Fruit fly (Drosophila melanogaster): Measurements from ENCODE around the gene CG13733.

Gene CG13733

DNA sequence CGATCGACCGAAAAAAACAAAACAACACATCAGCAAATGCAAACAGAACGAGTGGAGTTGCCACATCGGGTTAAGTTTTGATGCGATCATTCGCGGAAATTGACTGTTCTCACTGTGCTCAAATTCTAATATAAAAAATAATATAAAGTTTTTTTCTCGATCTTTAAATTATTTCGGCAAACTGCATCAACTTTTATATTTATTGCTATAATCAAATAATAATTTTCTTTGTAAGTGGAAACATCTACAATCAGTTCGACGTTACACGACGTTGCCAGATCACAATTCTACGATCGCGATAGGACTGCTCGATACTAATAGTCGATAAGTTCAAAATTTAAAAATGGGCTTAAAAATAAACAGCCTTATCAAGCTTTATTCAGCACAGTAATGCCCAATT is 49.9 kb downstream of the CG13733 start, which contains the start of gene Gorab (continued):
- TF ChIP-seq bigmax (GFP tag; optimal IDR thresholded peaks at IDR 0.05), result peak; percentile 19
- TF ChIP-seq Scr (GFP tag; IDR thresholded peaks at IDR 0.05; ENCODE audit: partially characterized antibody), result peak; percentile 57
- TF ChIP-seq CG8944 (GFP tag; optimal IDR thresholded peaks at IDR 0.05), result peak; percentile 76
- TF ChIP-seq CG7928 (GFP tag; optimal IDR thresholded peaks at IDR 0.05), result peak; percentile 60
- peak; percentile 93 for TF ChIP-seq CG11560 (tag; IDR thresholded peaks at IDR 0.05)
- peak; percentile 47 for TF ChIP-seq cg (GFP tag; optimal IDR thresholded peaks at IDR 0.05)
- no peak for TF ChIP-seq CG7963 (GFP tag; IDR thresholded peaks at IDR 0.05; ENCODE audit: partially characterized antibody)
- TF ChIP-seq Rfx (GFP tag; IDR thresholded peaks at IDR 0.05), result peak; percentile 95
- peak; percentile 97 for TF ChIP-seq Xrp1 (GFP tag; IDR thresholded peaks at IDR 0.05)
- peak; percentile 35 for TF ChIP-seq jumu (GFP tag; optimal IDR thresholded peaks at IDR 0.05)
- peak; percentile 89 for TF ChIP-seq Gsc (GFP tag; IDR thresholded peaks at IDR 0.05)
- peak; percentile 94 for TF ChIP-seq CG11085 (GFP tag; IDR thresholded peaks at IDR 0.05)
- TF ChIP-seq fu2 (GFP tag; optimal IDR thresholded peaks at IDR 0.05), result peak; percentile 83
- TF ChIP-seq CG16863 (GFP tag; optimal IDR thresholded peaks at IDR 0.05), result peak; percentile 77
- no peak for TF ChIP-seq yki (optimal IDR thresholded peaks at IDR 0.05)
- peak; percentile 82 for TF ChIP-seq Ets97D (GFP tag; optimal IDR thresholded peaks at IDR 0.05)
- peak; percentile 77 for TF ChIP-seq CG13624 (GFP tag; optimal IDR thresholded peaks at IDR 0.05)
- peak in 1 of 2 experiments; percentile 90 for TF ChIP-seq bsh (GFP tag; optimal IDR thresholded peaks at IDR 0.05)
- TF ChIP-seq CG7786 (GFP tag; optimal IDR thresholded peaks at IDR 0.05), result peak; percentile 63
- TF ChIP-seq CG8290 (GFP tag; optimal IDR thresholded peaks at IDR 0.05), result peak; percentile 85
- peak in 1 of 2 experiments; percentile 57 for TF ChIP-seq CG8290 (tag; optimal IDR thresholded peaks at IDR 0.05)
- peak; percentile 8 for TF ChIP-seq btn (GFP tag; optimal IDR thresholded peaks at IDR 0.05)
- no peak for TF ChIP-seq disco-r (GFP tag; optimal IDR thresholded peaks at IDR 0.05)
- TF ChIP-seq CG6654 (GFP tag; optimal IDR thresholded peaks at IDR 0.05), result peak; percentile 43
- peak; percentile 87 for TF ChIP-seq CG4424 (GFP tag; optimal IDR thresholded peaks at IDR 0.05)
- TF ChIP-seq Fer2 (tag; optimal IDR thresholded peaks at IDR 0.05), result peak; percentile 79
- TF ChIP-seq CG17568 (GFP tag; optimal IDR thresholded peaks at IDR 0.05), result peak; percentile 68
- peak; percentile 44 for TF ChIP-seq sqz (GFP tag; optimal IDR thresholded peaks at IDR 0.05)
- TF ChIP-seq klu (GFP tag; IDR thresholded peaks at IDR 0.05), result peak; percentile 92
- TF ChIP-seq chinmo (GFP tag; IDR thresholded peaks at IDR 0.05; ENCODE audit: partially characterized antibody), result 0 out of 4 replicates have a peak, but pooled peaks have one; percentile 5
- TF ChIP-seq CG12219 (GFP tag; optimal IDR thresholded peaks at IDR 0.05), result peak; percentile 26
- TF ChIP-seq NK7.1 (GFP tag; optimal IDR thresholded peaks at IDR 0.05), result peak; percentile 40
- TF ChIP-seq ranshi (GFP tag; IDR thresholded peaks at IDR 0.05), result peak; percentile 92
- no peak for TF ChIP-seq lov (optimal IDR thresholded peaks at IDR 0.05)
- TF ChIP-seq lov (GFP tag; IDR thresholded peaks at IDR 0.05), result peak; percentile 83; the same call in 2 of the 3 replicates
- TF ChIP-seq HLHmδ (GFP tag; optimal IDR thresholded peaks at IDR 0.05), result no peak
- peak; percentile 80 for TF ChIP-seq tx (GFP tag; optimal IDR thresholded peaks at IDR 0.05)
- TF ChIP-seq crp (GFP tag; optimal IDR thresholded peaks at IDR 0.05), result peak in 1 of 2 experiments; percentile 70
- peak; percentile 87 for TF ChIP-seq dimm (GFP tag; IDR thresholded peaks at IDR 0.05)
- TF ChIP-seq psq (GFP tag; optimal IDR thresholded peaks at IDR 0.05), result peak; percentile 55
- peak; percentile 91 for TF ChIP-seq MBD-R2 (GFP tag; IDR thresholded peaks at IDR 0.05)
- TF ChIP-seq ara (GFP tag; IDR thresholded peaks at IDR 0.05), result peak; percentile 93
- peak; percentile 79 for TF ChIP-seq Ravus (GFP tag; IDR thresholded peaks at IDR 0.05)
- TF ChIP-seq Elba2 (GFP tag; optimal IDR thresholded peaks at IDR 0.05), result peak; percentile 81
- peak; percentile 41 for TF ChIP-seq cwo (GFP tag; optimal IDR thresholded peaks at IDR 0.05)
- peak; percentile 56; the same call in 1 of the 2 replicates for TF ChIP-seq bbx (GFP tag; IDR thresholded peaks at IDR 0.05; ENCODE audit: partially characterized antibody)
- TF ChIP-seq nau (GFP tag; optimal IDR thresholded peaks at IDR 0.05), result peak; percentile 57
- TF ChIP-seq CG6254 (GFP tag; optimal IDR thresholded peaks at IDR 0.05), result peak; percentile 51
- TF ChIP-seq CG9932 (GFP tag; IDR thresholded peaks at IDR 0.05), result peak; percentile 97
- TF ChIP-seq pnt (GFP tag; optimal IDR thresholded peaks at IDR 0.05), result peak; percentile 46
- peak; percentile 90 for TF ChIP-seq stc (GFP tag; IDR thresholded peaks at IDR 0.05)
- peak; percentile 85 for TF ChIP-seq CG6175 (GFP tag; IDR thresholded peaks at IDR 0.05)
